Worm (Caenorhabditis elegans) whole organism, early embryonic: ENCODE measurements around the gene F49E2.5.

Experiments
- B0310.2 ChIP-seq: sonication (generic microtip); optimal IDR thresholded peaks from 2 replicates; lab custom pipeline; 2016; ENCODE audit warnings: mild to moderate bottlenecking, missing genetic modification characterization, missing compliant biosample characterization
- aly-1 ChIP-seq: sonication (generic microtip); optimal IDR thresholded peaks from 2 replicates; lab custom pipeline; 2016; ENCODE audit warnings: missing genetic modification characterization, missing compliant biosample characterization
- ama-1 ChIP-seq: fragments of 150-350 bp; optimal IDR thresholded peaks from 2 replicates; lab custom pipeline; 2014
- ceh-13 ChIP-seq: fragments of 200-800 bp; sonication (Bioruptor generic); optimal IDR thresholded peaks from 2 replicates; lab custom pipeline; 2018; ENCODE audit warnings: mild to moderate bottlenecking, missing genetic modification characterization, missing compliant biosample characterization
- ceh-36 ChIP-seq: sonication (generic microtip); optimal IDR thresholded peaks from 2 replicates; lab custom pipeline; 2016; ENCODE audit warnings: missing genetic modification characterization, inconsistent platforms, missing compliant biosample characterization
- ets-7 ChIP-seq: sonication (generic microtip); optimal IDR thresholded peaks from 2 replicates; lab custom pipeline; 2016; ENCODE audit warnings: missing genotype, missing genetic modification characterization, missing compliant biosample characterization
- flt-1 ChIP-seq: fragments of 200-800 bp; sonication (Bioruptor generic); IDR thresholded peaks from 2 replicates; pipeline ENCODE4 v1.3.6; 2022; ENCODE audit warnings: missing genetic modification characterization, missing compliant biosample characterization
- hmbx-1 ChIP-seq: sonication (generic microtip); optimal IDR thresholded peaks from 2 replicates; lab custom pipeline; 2016; ENCODE audit warnings: mild to moderate bottlenecking, missing genetic modification characterization, missing compliant biosample characterization
- hnd-1 ChIP-seq: sonication (generic microtip); optimal IDR thresholded peaks from 2 replicates; lab custom pipeline; 2016; ENCODE audit warnings: missing genetic modification characterization, missing compliant biosample characterization
- pes-1 ChIP-seq: fragments of 200-800 bp; sonication (Bioruptor generic); IDR thresholded peaks from 2 replicates; pipeline ENCODE4 v1.3.6; 2022; ENCODE audit warnings: missing genetic modification reagents, missing genetic modification characterization, missing compliant biosample characterization
- scrt-1 ChIP-seq: fragments of 200-800 bp; sonication (Bioruptor generic); IDR thresholded peaks from 2 replicates; pipeline ENCODE4 v1.3.6; 2022; ENCODE audit warnings: missing genetic modification characterization, missing compliant biosample characterization
- tbx-11 ChIP-seq: fragments of 200-800 bp; sonication (Bioruptor generic); IDR thresholded peaks from 2 replicates; pipeline ENCODE4 v1.3.6; 2022; ENCODE audit warnings: missing genetic modification characterization, missing compliant biosample characterization
- tra-4 ChIP-seq: sonication (generic microtip); optimal IDR thresholded peaks from 2 replicates; lab custom pipeline; 2017; ENCODE audit warnings: missing genetic modification characterization, missing compliant biosample characterization

DNA sequence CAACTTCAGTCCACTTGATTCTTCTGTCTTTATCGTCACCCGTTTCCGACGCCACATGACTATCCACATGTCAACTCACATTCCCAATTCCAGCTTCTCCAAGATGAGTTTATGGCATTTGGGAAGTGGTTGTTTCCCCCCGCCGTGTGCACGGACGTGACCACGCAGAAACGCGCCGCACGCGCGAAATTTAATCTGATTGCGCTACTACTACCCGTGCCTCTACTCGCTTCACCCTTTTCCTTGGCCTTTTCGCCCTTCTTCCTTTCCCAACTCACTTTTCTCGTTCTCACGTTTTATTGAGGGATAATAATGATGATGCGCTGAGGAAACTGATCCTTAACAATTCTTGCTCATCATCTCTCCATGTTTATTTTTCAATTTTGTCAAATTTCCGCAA is 37.1 kb upstream of the F49E2.5 start:
- TF ChIP-seq scrt-1 (GFP tag; lab: Robert Waterston, UW) (no peak), ama-1 (lab: Kevin White, UChicago) (no peak), B0310.2 (tag; lab: Kevin White, UChicago) (no peak), hnd-1 (no peak), flt-1 (GFP tag; lab: Robert Waterston, UW) (no peak), ceh-36 (tag; lab: Kevin White, UChicago) (no peak), ets-7 (tag; lab: Kevin White, UChicago) (no peak), aly-1 (tag; lab: Kevin White, UChicago) (no peak), tbx-11 (GFP tag; lab: Robert Waterston, UW) (no peak), hmbx-1 (tag; lab: Kevin White, UChicago) (no peak), ceh-13 (GFP tag; lab: Kevin White, UChicago) (no peak), pes-1 (GFP tag; lab: Robert Waterston, UW) (no peak), tra-4 (tag; lab: Kevin White, UChicago) (no peak)
